Worm (Caenorhabditis elegans) whole organism, L4/young adult: ENCODE data around the gene H03G16.5.

ENCODE experiments used
- W03F9.2 ChIP-seq: fragments of 150-350 bp; optimal IDR thresholded peaks from 2 replicates; lab custom pipeline; 2014; ENCODE audit warnings: missing biosample characterization, missing genetic modification characterization
- him-1 ChIP-seq: sonication (generic microtip); optimal IDR thresholded peaks from 2 replicates; lab custom pipeline; 2016; ENCODE audit warnings: missing genotype, missing genetic modification reagents, missing genetic modification characterization, missing compliant biosample characterization

ce11 chrX:15097763-15098162, 41.1 kb upstream of the H03G16.5 start, which contains the start of gene F09B12.3:
- TF ChIP-seq him-1 (tag; lab: Kevin White, UChicago) (no peak), W03F9.2 (tag; lab: Kevin White, UChicago) (no peak)
